Worm (Caenorhabditis elegans) whole organism, L4 larva: Measurements from ENCODE around the gene W09G12.8.

ENCODE experiments used
- F37D6.2 ChIP-seq: sonication (generic microtip); optimal IDR thresholded peaks from 2 replicates; lab custom pipeline; 2016; ENCODE audit warnings: mild to moderate bottlenecking, missing genetic modification characterization, missing compliant biosample characterization
- F49E8.2 ChIP-seq: sonication (generic microtip); optimal IDR thresholded peaks from 2 replicates; lab custom pipeline; 2016; ENCODE audit warnings: missing compliant biosample characterization, mild to moderate bottlenecking, missing genetic modification characterization, borderline replicate concordance
- T20F7.1 ChIP-seq: fragments of 200-800 bp; sonication (Bioruptor generic); optimal IDR thresholded peaks from 2 replicates; lab custom pipeline; 2018; ENCODE audit warnings: mild to moderate bottlenecking, missing genetic modification characterization, missing compliant biosample characterization
- Y48G9A.11 ChIP-seq: fragments of 200-800 bp; sonication (Bioruptor generic); IDR thresholded peaks from 2 replicates; pipeline ENCODE4 v1.3.6; 2022; ENCODE audit warnings: missing genetic modification reagents, missing genetic modification characterization, missing compliant biosample characterization
- ZK337.2 ChIP-seq: fragments of 200-800 bp; sonication (Bioruptor generic); IDR thresholded peaks from 2 replicates; pipeline ENCODE4 v1.3.6; 2022; ENCODE audit warnings: missing genetic modification reagents, missing genetic modification characterization, missing compliant biosample characterization
- aha-1 ChIP-seq: fragments of 150-350 bp; peaks from one replicate; lab custom pipeline; 2014; ENCODE audit warnings: missing biosample characterization, missing genetic modification characterization
- aly-2 ChIP-seq: sonication (generic microtip); optimal IDR thresholded peaks from 2 replicates; lab custom pipeline; 2018; ENCODE audit warnings: missing biosample characterization, missing genetic modification characterization
- ctbp-1 ChIP-seq: fragments of 200-800 bp; sonication (Bioruptor generic); IDR thresholded peaks from 2 replicates; pipeline ENCODE4 v1.3.6; 2022; ENCODE audit warnings: missing genetic modification reagents, missing genetic modification characterization, missing compliant biosample characterization
- daf-12 ChIP-seq: fragments of 150-350 bp; optimal IDR thresholded peaks from 2 replicates; lab custom pipeline; 2014; ENCODE audit warnings: missing biosample characterization, missing genetic modification reagents, missing genetic modification characterization
- daf-16 ChIP-seq, 3 experiments: sonication (generic microtip); optimal IDR thresholded peaks; 2 replicates each; lab custom pipeline; 2016 to 2017; ENCODE audit warnings: missing genetic modification characterization in 3 of 3, missing genetic modification reagents in 3 of 3, mild to moderate bottlenecking in 2 of 3, missing compliant biosample characterization in 2 of 3, missing biosample characterization in 1 of 3, moderate library complexity in 1 of 3
- daf-19 ChIP-seq: fragments of 200-800 bp; sonication (Bioruptor generic); conservative IDR thresholded peaks from 2 replicates; pipeline ENCODE4 v1.3.6; 2022; ENCODE audit warnings: missing genetic modification characterization, missing compliant biosample characterization
- daf-8 ChIP-seq: fragments of 200-800 bp; sonication (Bioruptor generic); IDR thresholded peaks from 2 replicates; pipeline ENCODE4 v1.3.6; 2022; ENCODE audit warnings: missing genetic modification characterization, missing compliant biosample characterization
- dmd-6 ChIP-seq: fragments of 200-800 bp; sonication (Bioruptor generic); IDR thresholded peaks from 2 replicates; pipeline ENCODE4 v1.3.6; 2022; ENCODE audit warnings: missing genetic modification reagents, missing genetic modification characterization, missing compliant biosample characterization
- dmd-8 ChIP-seq: fragments of 200-800 bp; sonication (Bioruptor generic); IDR thresholded peaks from 2 replicates; pipeline ENCODE4 v1.3.6; 2022; ENCODE audit warnings: missing genetic modification characterization, missing compliant biosample characterization
- dve-1 ChIP-seq: sonication (generic microtip); optimal IDR thresholded peaks from 2 replicates; lab custom pipeline; 2017; ENCODE audit warnings: antibody characterized with exemption, mild to moderate bottlenecking, missing genetic modification characterization, missing compliant biosample characterization; ENCODE audit not compliant: insufficient read depth
- egl-43 ChIP-seq: fragments of 200-800 bp; sonication (Bioruptor generic); IDR thresholded peaks from 2 replicates; pipeline ENCODE4 v1.3.6; 2022; ENCODE audit warnings: missing genetic modification reagents, missing genetic modification characterization, missing compliant biosample characterization
- fos-1 ChIP-seq: fragments of 150-350 bp; optimal IDR thresholded peaks from 2 replicates; lab custom pipeline; 2014; ENCODE audit warnings: missing biosample characterization, missing genetic modification characterization
- jun-1 ChIP-seq: fragments of 150-350 bp; optimal IDR thresholded peaks from 2 replicates; lab custom pipeline; 2014; ENCODE audit warnings: missing biosample characterization, missing genetic modification reagents, missing genetic modification characterization
- lin-13 ChIP-seq: fragments of 150-350 bp; optimal IDR thresholded peaks from 2 replicates; lab custom pipeline; 2014; ENCODE audit warnings: missing biosample characterization, missing genetic modification reagents, missing genetic modification characterization
- lir-3 ChIP-seq: sonication (generic microtip); optimal IDR thresholded peaks from 2 replicates; lab custom pipeline; 2016; ENCODE audit warnings: mild to moderate bottlenecking, missing genetic modification characterization, missing compliant biosample characterization
- mxl-2 ChIP-seq: fragments of 200-800 bp; sonication (Bioruptor generic); conservative IDR thresholded peaks from 2 replicates; pipeline ENCODE4 v1.3.6; 2022; ENCODE audit warnings: missing genetic modification reagents, missing genetic modification characterization, missing compliant biosample characterization
- nhr-111 ChIP-seq: fragments of 200-800 bp; sonication (Bioruptor generic); optimal IDR thresholded peaks from 2 replicates; lab custom pipeline; 2018; ENCODE audit warnings: mild to moderate bottlenecking, missing genetic modification characterization, missing compliant biosample characterization
- nhr-28 ChIP-seq: fragments of 150-350 bp; optimal IDR thresholded peaks from 2 replicates; lab custom pipeline; 2014; ENCODE audit warnings: missing biosample characterization, missing genetic modification characterization
- nhr-42 ChIP-seq: fragments of 200-800 bp; sonication (Bioruptor generic); IDR thresholded peaks from 2 replicates; pipeline ENCODE4 v1.3.6; 2022; ENCODE audit warnings: missing genetic modification characterization, missing compliant biosample characterization
- nhr-76 ChIP-seq: fragments of 150-350 bp; optimal IDR thresholded peaks from 2 replicates; lab custom pipeline; 2014; ENCODE audit warnings: missing biosample characterization, missing genetic modification characterization
- nhr-77 ChIP-seq: fragments of 150-350 bp; optimal IDR thresholded peaks from 2 replicates; lab custom pipeline; 2014; ENCODE audit warnings: missing biosample characterization, missing genetic modification characterization
- rbr-2 ChIP-seq: sonication (generic microtip); optimal IDR thresholded peaks from 2 replicates; lab custom pipeline; 2016; ENCODE audit warnings: missing genotype, missing genetic modification characterization, missing compliant biosample characterization
- saeg-2 ChIP-seq: fragments of 200-800 bp; sonication (Bioruptor generic); IDR thresholded peaks from 2 replicates; pipeline ENCODE4 v1.3.6; 2022; ENCODE audit warnings: missing genetic modification reagents, missing genetic modification characterization, missing compliant biosample characterization
- skn-1 ChIP-seq: fragments of 150-350 bp; optimal IDR thresholded peaks from 2 replicates; lab custom pipeline; 2014; ENCODE audit warnings: missing biosample characterization, missing genetic modification characterization
- tra-1 ChIP-seq: fragments of 200-800 bp; sonication (Bioruptor generic); IDR thresholded peaks from 2 replicates; pipeline ENCODE4 v1.3.6; 2022; ENCODE audit warnings: missing genetic modification reagents, missing genetic modification characterization, missing compliant biosample characterization
- unc-62 ChIP-seq, 3 experiments: fragments of 150-350 bp in 1 of 3; sonication (generic microtip); optimal IDR thresholded peaks in 2 of 3; peaks in 1 of 3; 1 replicate in 1 of 3; 2 replicates in 2 of 3; lab custom pipeline; 2014 to 2017; ENCODE audit warnings: missing biosample characterization in 3 of 3, missing genetic modification characterization in 3 of 3, missing genetic modification reagents in 3 of 3, missing genotype in 1 of 3
- zfp-3 ChIP-seq: fragments of 200-800 bp; sonication (Bioruptor generic); conservative IDR thresholded peaks from 2 replicates; pipeline ENCODE4 v1.3.6; 2022; ENCODE audit warnings: missing genetic modification reagents, missing genetic modification characterization, missing compliant biosample characterization
- ztf-11 ChIP-seq: fragments of 150-350 bp; optimal IDR thresholded peaks from 2 replicates; lab custom pipeline; 2014; ENCODE audit warnings: missing biosample characterization, missing genetic modification characterization

W09G12.8 gene

DNA sequence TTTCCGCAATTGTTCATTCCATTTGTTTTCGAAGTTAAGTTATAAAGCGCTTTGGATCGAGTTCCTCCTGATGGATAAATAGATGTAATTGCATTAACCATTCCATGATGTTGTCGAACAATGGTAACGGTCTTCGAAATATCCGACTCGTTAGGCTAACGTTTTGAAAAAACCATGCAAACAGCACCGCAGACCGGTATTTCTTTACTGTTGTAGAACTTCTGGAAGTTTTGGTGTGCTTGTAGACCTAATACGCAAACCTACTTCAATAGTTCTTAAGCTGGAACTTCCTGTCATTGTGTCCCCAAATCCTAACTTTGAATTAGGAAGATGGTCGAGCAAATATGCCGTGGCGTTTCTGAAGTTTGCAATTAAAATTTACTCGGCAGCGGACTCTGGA lies 19.3 kb downstream of the W09G12.8 start, which contains the start of gene F38A1.9:
Gene F38A1.9, minus strand, starts transcription at position 101 of the 400 bp plus-strand sequence.
- TF ChIP-seq zfp-3 (GFP tag; lab: Robert Waterston, UW) (no peak), egl-43 (no peak)
- TF ChIP-seq, all 104 proteins: peak for 0

DNA sequence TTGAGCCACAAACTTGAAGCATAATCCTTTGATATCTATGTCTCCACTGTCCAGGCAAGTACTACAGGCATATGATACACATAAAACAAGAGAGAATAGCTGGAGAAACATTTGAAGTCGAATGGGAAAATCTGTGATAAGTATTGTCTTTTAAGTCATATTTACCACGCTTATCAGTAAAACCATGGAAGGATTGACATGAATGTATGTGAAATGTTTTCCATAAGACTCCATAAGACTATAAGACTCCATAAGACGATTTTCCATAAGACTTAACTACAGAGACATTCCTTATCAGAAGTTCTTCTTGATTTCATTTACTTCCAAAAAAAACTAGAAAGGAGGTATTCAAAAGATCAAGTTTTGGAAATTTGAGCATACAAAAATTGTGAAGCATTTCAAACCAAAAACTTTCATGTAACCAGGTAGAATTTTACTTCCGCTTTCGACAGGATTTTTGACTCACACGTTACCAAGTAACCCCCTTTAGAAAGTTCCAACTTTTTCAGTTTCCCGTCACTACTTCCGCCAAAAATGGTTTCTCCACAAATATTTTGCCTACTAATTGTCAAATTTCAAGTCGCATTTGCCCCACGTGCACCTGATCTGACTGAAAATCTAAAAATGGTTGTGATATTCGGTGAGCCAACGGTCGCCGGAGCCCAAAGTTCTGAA lies 20.9 kb downstream of the W09G12.8 start, which contains the start of the genes clec-165 and F38A1.11:
Gene clec-165, minus strand, starts transcription at position 125 of the 675 bp plus-strand sequence.
Gene F38A1.11, plus strand, starts transcription at position 625 of the 675 bp plus-strand sequence.
- TF ChIP-seq dmd-8 (GFP tag; lab: Robert Waterston, UW), result no peak
- TF ChIP-seq dve-1 (tag; lab: Kevin White, UChicago), result no peak
- TF ChIP-seq daf-16 (GFP tag; optimal IDR thresholded peaks at IDR 0.05; lab: Kevin White, UChicago), result no peak
- peak; percentile 34 for TF ChIP-seq daf-16 (tag; optimal IDR thresholded peaks at IDR 0.05; lab: Kevin White, UChicago)
- TF ChIP-seq aly-2, result no peak
- TF ChIP-seq nhr-28 (tag; lab: Kevin White, UChicago), result peak; percentile 27
- peak; percentile 51 for TF ChIP-seq dmd-6
- peak; percentile 8 for TF ChIP-seq aha-1 (tag; lab: Kevin White, UChicago)

DNA sequence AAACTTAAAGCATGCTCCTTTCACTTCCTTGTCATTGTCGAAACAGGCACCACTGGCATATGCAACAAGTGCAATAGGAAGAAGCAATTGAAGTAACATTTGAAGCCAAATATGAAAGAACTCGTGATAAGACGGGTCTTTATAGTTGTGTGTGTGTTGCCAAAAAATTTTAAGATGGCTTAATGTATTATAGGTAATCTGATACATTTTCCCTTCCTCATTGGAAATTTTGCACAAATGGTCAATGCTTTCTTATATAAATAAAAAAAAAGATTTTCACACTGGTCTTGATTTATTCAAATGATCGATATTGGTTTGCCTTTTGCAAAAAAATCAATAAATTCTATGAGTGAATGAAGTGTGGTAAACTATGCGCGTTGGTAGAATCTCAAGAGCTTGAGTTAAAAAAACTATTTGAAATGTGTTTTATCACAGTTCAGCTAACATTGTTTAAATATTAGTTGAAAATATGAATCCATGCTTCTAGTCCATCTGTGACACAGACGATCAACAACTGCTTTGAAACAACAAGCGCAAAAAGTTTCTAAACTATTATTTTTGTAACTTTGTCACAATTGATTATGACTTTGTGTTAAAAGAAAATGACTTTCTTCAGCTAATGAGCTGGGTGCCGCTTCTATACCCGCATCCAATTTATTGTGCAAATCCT lies 25.4 kb downstream of the W09G12.8 start, which contains the start of the genes clec-166 and F38A1.6:
Gene clec-166, minus strand, starts transcription at position 101 of the 670 bp plus-strand sequence.
Gene F38A1.6, plus strand, starts transcription at position 620 of the 670 bp plus-strand sequence.
- TF ChIP-seq ctbp-1 (GFP tag; lab: Robert Waterston, UW), result no peak
- no peak for TF ChIP-seq daf-12 (tag; lab: Kevin White, UChicago)
- TF ChIP-seq daf-19 (GFP tag; lab: Robert Waterston, UW), result no peak
- TF ChIP-seq F49E8.2, result no peak
- no peak for TF ChIP-seq daf-8 (GFP tag; lab: Robert Waterston, UW)
- no peak for TF ChIP-seq tra-1 (GFP tag; lab: Robert Waterston, UW)
- no peak for TF ChIP-seq fos-1 (tag; lab: Kevin White, UChicago)
- no peak for TF ChIP-seq Y48G9A.11 (GFP tag; lab: Robert Waterston, UW)
- TF ChIP-seq nhr-111 (GFP tag; lab: Kevin White, UChicago), result no peak
- no peak for TF ChIP-seq lin-13 (GFP tag; lab: Kevin White, UChicago)
- no peak for TF ChIP-seq lir-3 (tag; lab: Kevin White, UChicago)
- no peak for TF ChIP-seq mxl-2 (GFP tag; lab: Robert Waterston, UW)
- no peak for TF ChIP-seq F37D6.2 (tag; lab: Kevin White, UChicago)
- no peak for TF ChIP-seq nhr-77 (tag; lab: Kevin White, UChicago)
- no peak for TF ChIP-seq nhr-42 (GFP tag; lab: Robert Waterston, UW)
- TF ChIP-seq jun-1 (tag; lab: Kevin White, UChicago), result no peak
- TF ChIP-seq ztf-11, result no peak
- TF ChIP-seq skn-1 (tag; lab: Kevin White, UChicago), result no peak
- TF ChIP-seq ZK337.2 (GFP tag; lab: Robert Waterston, UW), result no peak
- no peak for TF ChIP-seq T20F7.1 (GFP tag; lab: Kevin White, UChicago)

DNA sequence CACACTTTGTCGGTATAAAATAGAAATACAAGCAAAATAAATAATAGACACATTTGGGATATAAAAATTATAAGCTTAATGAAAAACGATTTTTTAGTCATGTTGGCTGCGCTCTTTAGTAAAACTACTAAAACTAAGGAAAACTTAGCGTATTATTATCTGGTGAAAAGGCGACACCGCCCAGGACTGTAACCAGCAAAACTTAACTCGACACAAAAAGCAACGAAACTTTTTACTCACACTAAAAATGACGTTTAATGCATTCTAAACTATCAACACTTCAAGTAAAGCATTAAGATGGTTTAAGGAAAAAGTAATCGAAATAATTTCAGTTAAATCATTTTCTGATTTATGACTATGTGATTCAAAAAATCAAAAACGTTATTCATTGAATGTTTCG lies 29.6 kb downstream of the W09G12.8 start, which contains the start of gene clec-167:
Gene clec-167, minus strand, starts transcription at position 101 of the 400 bp plus-strand sequence.
- TF ChIP-seq nhr-76, result no peak
- TF ChIP-seq saeg-2 (GFP tag; lab: Robert Waterston, UW), result no peak
- peak in 1 of 2 experiments; percentile 1 for TF ChIP-seq unc-62 (GFP tag; optimal IDR thresholded peaks at IDR 0.05 in 1 of 2; lab: Kevin White, UChicago)
- no peak for TF ChIP-seq unc-62 (tag; optimal IDR thresholded peaks at IDR 0.05; lab: Kevin White, UChicago)
- no peak for TF ChIP-seq rbr-2 (tag; lab: Kevin White, UChicago)
- no peak for TF ChIP-seq nhr-77 (tag; lab: Kevin White, UChicago)
- TF ChIP-seq, all 104 proteins: peak for 1
